Worm (Caenorhabditis elegans): ENCODE measurements around the gene iff-2.

Gene iff-2

ce11 chrII:8561227-8561626 lies at the start of gene iff-2 (continued):
- peak; percentile 50 for TF ChIP-seq R02D3.7 (tag; optimal IDR thresholded peaks at IDR 0.05)
- peak; percentile 100 for TF ChIP-seq lin-38 (GFP tag; IDR thresholded peaks at IDR 0.05)
- peak; percentile 100 for TF ChIP-seq mxl-3 (GFP tag; optimal IDR thresholded peaks at IDR 0.05)
- peak; percentile 89 to 91 for TF ChIP-seq daf-16 (GFP tag; optimal IDR thresholded peaks at IDR 0.05)
- peak; percentile 92 for TF ChIP-seq daf-16 (tag; optimal IDR thresholded peaks at IDR 0.05)
- no peak for TF ChIP-seq Y105C5A.15 (GFP tag; IDR thresholded peaks at IDR 0.05)
- TF ChIP-seq T20F7.1 (GFP tag; optimal IDR thresholded peaks at IDR 0.05): peak; percentile 97
- peak; percentile 93 for TF ChIP-seq spr-3 (GFP tag; optimal IDR thresholded peaks at IDR 0.05)
- no peak; the same call in 1 of the 2 replicates for TF ChIP-seq egl-43 (GFP tag; IDR thresholded peaks at IDR 0.05)
- TF ChIP-seq ztf-7 (tag; optimal IDR thresholded peaks at IDR 0.05): peak; percentile 87
- TF ChIP-seq set-16 (GFP tag; IDR thresholded peaks at IDR 0.05): peak; percentile 73
- TF ChIP-seq lin-29 (GFP tag; IDR thresholded peaks at IDR 0.05): peak; percentile 88
- peak; percentile 2 for TF ChIP-seq ztf-11 (tag; optimal IDR thresholded peaks at IDR 0.05)
- TF ChIP-seq ctbp-1 (GFP tag; IDR thresholded peaks at IDR 0.05): peak; percentile 98
- TF ChIP-seq saeg-2 (GFP tag; IDR thresholded peaks at IDR 0.05): peak; percentile 92
- peak; percentile 70; the same call in 1 of the 2 replicates for TF ChIP-seq lim-7 (GFP tag; IDR thresholded peaks at IDR 0.05)
- TF ChIP-seq ceh-62 (tag; optimal IDR thresholded peaks at IDR 0.05): no peak
- TF ChIP-seq lir-3 (tag; optimal IDR thresholded peaks at IDR 0.05): peak; percentile 76
- TF ChIP-seq nhr-6 (tag; optimal IDR thresholded peaks at IDR 0.05): peak; percentile 99
- peak; percentile 68 for TF ChIP-seq ama-1 (optimal IDR thresholded peaks at IDR 0.05)
- TF ChIP-seq ces-1 (GFP tag; optimal IDR thresholded peaks at IDR 0.05): peak; percentile 77
- peak; percentile 97 for TF ChIP-seq arid-1 (GFP tag; conservative IDR thresholded peaks at IDR 0.05)
- peak; percentile 14 to 100 for TF ChIP-seq unc-62 (GFP tag; optimal IDR thresholded peaks at IDR 0.05 in 1 of 2)
- TF ChIP-seq unc-62 (tag; optimal IDR thresholded peaks at IDR 0.05): peak; percentile 51
- TF ChIP-seq lin-15B (tag; optimal IDR thresholded peaks at IDR 0.05): peak; percentile 98
- TF ChIP-seq egl-27 (tag; optimal IDR thresholded peaks at IDR 0.05): peak; percentile 80
- TF ChIP-seq skn-1 (tag; optimal IDR thresholded peaks at IDR 0.05): peak; percentile 95
- no peak for TF ChIP-seq F26F4.8 (GFP tag; conservative IDR thresholded peaks at IDR 0.05)
- peak; percentile 81 for TF ChIP-seq nhr-76 (tag; optimal IDR thresholded peaks at IDR 0.05)
- TF ChIP-seq hif-1 (tag; optimal IDR thresholded peaks at IDR 0.05): peak; percentile 88 to 96
- peak; percentile 89 for TF ChIP-seq zip-2 (tag; optimal IDR thresholded peaks at IDR 0.05)
- peak; percentile 100 for TF ChIP-seq dve-1 (tag; optimal IDR thresholded peaks at IDR 0.05; ENCODE audit: insufficient read depth)
- TF ChIP-seq pqm-1 (tag; optimal IDR thresholded peaks at IDR 0.05): peak; percentile 92
- TF ChIP-seq madf-5 (GFP tag; IDR thresholded peaks at IDR 0.05): peak in 1 of 2 experiments; percentile 89; a peak in 1 of 4 replicates
- no peak; the same call in 1 of the 2 replicates for TF ChIP-seq dmd-8 (GFP tag; IDR thresholded peaks at IDR 0.05)
- peak; percentile 99 for TF ChIP-seq dmd-6 (GFP tag; IDR thresholded peaks at IDR 0.05)
- TF ChIP-seq pha-4 (GFP tag; IDR thresholded peaks at IDR 0.05): peak; percentile 96
- TF ChIP-seq pha-4 (tag; optimal IDR thresholded peaks at IDR 0.05): no peak
- peak; percentile 100 for TF ChIP-seq hlh-30 (tag; optimal IDR thresholded peaks at IDR 0.05; ENCODE audit: insufficient read depth)
- TF ChIP-seq lsy-2 (tag; optimal IDR thresholded peaks at IDR 0.05): peak; percentile 97 to 98
- TF ChIP-seq Y48G9A.11 (GFP tag; IDR thresholded peaks at IDR 0.05): no peak; the same call in 1 of the 2 replicates
- TF ChIP-seq F37D6.2 (tag; optimal IDR thresholded peaks at IDR 0.05): peak; percentile 95
- peak; percentile 70 for TF ChIP-seq snpc-4 (tag; optimal IDR thresholded peaks at IDR 0.05)
- TF ChIP-seq unc-39 (tag; optimal IDR thresholded peaks at IDR 0.05): no peak
- peak; percentile 95 for TF ChIP-seq nhr-48 (tag; optimal IDR thresholded peaks at IDR 0.05)
- peak; percentile 97 for TF ChIP-seq zfp-3 (GFP tag; conservative IDR thresholded peaks at IDR 0.05)
- peak; percentile 41 for TF ChIP-seq ceh-28 (tag; optimal IDR thresholded peaks at IDR 0.05)
- no peak for TF ChIP-seq zip-11 (GFP tag; IDR thresholded peaks at IDR 0.05)
- peak; percentile 47 to 92 for TF ChIP-seq ZK546.5 (tag; optimal IDR thresholded peaks at IDR 0.05)
- TF ChIP-seq nhr-111 (GFP tag; optimal IDR thresholded peaks at IDR 0.05): no peak
- TF ChIP-seq unc-130 (GFP tag; optimal IDR thresholded peaks at IDR 0.05): peak; percentile 51
- peak; percentile 78 for TF ChIP-seq Y5F2A.4 (GFP tag; optimal IDR thresholded peaks at IDR 0.05)
